Worm (Caenorhabditis elegans): ENCODE measurements around the gene clc-9.

Gene clc-9

ce11 chrIV:11089527-11089926 lies 23.2 kb upstream of the clc-9 start, which contains the start of gene M7.7:
M7.7 (plus strand) TSS chrIV:11089827.
- TF ChIP-seq elt-1 (tag; optimal IDR thresholded peaks at IDR 0.05; ENCODE audit: borderline replicate concordance, insufficient read depth) = no peak
- TF ChIP-seq bed-3 (GFP tag; optimal IDR thresholded peaks at IDR 0.05) = no peak
- TF ChIP-seq mls-2 (tag; optimal IDR thresholded peaks at IDR 0.05) = no peak
- TF ChIP-seq snpc-4 (tag; optimal IDR thresholded peaks at IDR 0.05) = no peak
- TF ChIP-seq blmp-1 (tag; optimal IDR thresholded peaks at IDR 0.05) = no peak
- no peak for TF ChIP-seq nhr-2 (tag; optimal IDR thresholded peaks at IDR 0.05)

- no peak for TF ChIP-seq nhr-28 (tag; optimal IDR thresholded peaks at IDR 0.05)
- TF ChIP-seq ceh-39 (tag; optimal IDR thresholded peaks at IDR 0.05) = no peak
Measured at ce11 chrIV:11092502-11093080, 20.1 kb upstream of the clc-9 start, which contains the start of gene bcc-1. bcc-1 (minus strand) TSS chrIV:11092552.

ce11 chrIV:11094052-11094451 lies 18.7 kb upstream of the clc-9 start:
- TF ChIP-seq nhr-237 (tag; optimal IDR thresholded peaks at IDR 0.05) (no peak), mep-1 (tag; optimal IDR thresholded peaks at IDR 0.05) (no peak), unc-62 (GFP tag; optimal IDR thresholded peaks at IDR 0.05) (no peak), nhr-2 (tag; optimal IDR thresholded peaks at IDR 0.05) (no peak), M03D4.4 (tag; optimal IDR thresholded peaks at IDR 0.05) (no peak), mls-2 (tag; optimal IDR thresholded peaks at IDR 0.05) (no peak)

- TF ChIP-seq lin-13 (tag; optimal IDR thresholded peaks at IDR 0.05) (no peak), ceh-39 (tag; optimal IDR thresholded peaks at IDR 0.05) (no peak), ces-1 (GFP tag; optimal IDR thresholded peaks at IDR 0.05) (peak; percentile 53), unc-62 (GFP tag; optimal IDR thresholded peaks at IDR 0.05) (peak; percentile 32), nhr-28 (tag; optimal IDR thresholded peaks at IDR 0.05) (no peak)
Measured at ce11 chrIV:11094974-11095373, 17.8 kb upstream of the clc-9 start, which contains the start of gene M7.8. M7.8 (minus strand) TSS chrIV:11095085.

ce11 chrIV:11097795-11098194 lies 14.9 kb upstream of the clc-9 start, which contains the start of gene M7.12:
M7.12 (minus strand) TSS chrIV:11097982.
- no peak for TF ChIP-seq lsy-2 (tag; optimal IDR thresholded peaks at IDR 0.05)
- TF ChIP-seq mab-5 (tag; optimal IDR thresholded peaks at IDR 0.05) = no peak
- TF ChIP-seq bed-3 (GFP tag; optimal IDR thresholded peaks at IDR 0.05) = no peak
- no peak for TF ChIP-seq unc-120 (tag; optimal IDR thresholded peaks at IDR 0.05; ENCODE audit: poor library complexity, severe bottlenecking)
- TF ChIP-seq sptf-1 (tag; optimal IDR thresholded peaks at IDR 0.05) = no peak
- TF ChIP-seq tbx-8 (GFP tag; optimal IDR thresholded peaks at IDR 0.05) = no peak
- TF ChIP-seq nhr-12 (tag; optimal IDR thresholded peaks at IDR 0.05) = no peak
- TF ChIP-seq snpc-4 (tag; optimal IDR thresholded peaks at IDR 0.05) = no peak
- TF ChIP-seq mls-2 (tag; optimal IDR thresholded peaks at IDR 0.05) = no peak
- TF ChIP-seq ces-1 (GFP tag; optimal IDR thresholded peaks at IDR 0.05) = no peak
- no peak for TF ChIP-seq hlh-1 (tag; optimal IDR thresholded peaks at IDR 0.05)
- no peak for TF ChIP-seq lin-32 (GFP tag; optimal IDR thresholded peaks at IDR 0.05)
- TF ChIP-seq sem-2 (GFP tag; optimal IDR thresholded peaks at IDR 0.05) = no peak
- no peak for TF ChIP-seq elt-1 (tag; optimal IDR thresholded peaks at IDR 0.05; ENCODE audit: borderline replicate concordance, insufficient read depth)
- TF ChIP-seq nhr-28 (tag; optimal IDR thresholded peaks at IDR 0.05) = no peak
- no peak for TF ChIP-seq ztf-11 (tag; optimal IDR thresholded peaks at IDR 0.05)
- TF ChIP-seq nhr-76 (tag; optimal IDR thresholded peaks at IDR 0.05) = no peak
- TF ChIP-seq pha-4 (tag; optimal IDR thresholded peaks at IDR 0.05) = no peak

DNA sequence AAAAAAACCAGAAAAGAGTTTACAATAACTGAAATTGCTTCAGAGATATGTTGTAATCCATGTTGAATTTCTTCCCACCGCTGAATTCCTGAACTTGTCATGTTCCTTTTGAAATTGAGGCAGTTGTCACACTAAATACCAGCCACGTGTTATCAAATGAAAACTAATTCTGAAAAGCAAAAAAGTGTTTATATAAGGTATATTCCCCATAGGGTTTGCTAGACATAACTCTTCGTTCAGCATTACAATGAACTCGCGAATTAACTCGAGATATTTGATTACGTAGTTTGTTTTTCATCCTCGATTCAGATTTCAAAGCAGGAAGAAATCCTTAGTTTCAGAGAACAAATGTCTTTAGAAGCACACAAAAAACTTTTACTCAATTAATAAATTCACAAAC lies 12.5 kb upstream of the clc-9 start, which contains the start of gene str-3:
TSS of gene str-3 (minus strand) at position 101 of the 400 bp plus-strand sequence.
- TF ChIP-seq ceh-39 (tag; optimal IDR thresholded peaks at IDR 0.05) (no peak), tbx-8 (GFP tag; optimal IDR thresholded peaks at IDR 0.05) (no peak), nhr-76 (tag; optimal IDR thresholded peaks at IDR 0.05) (no peak), pha-4 (tag; optimal IDR thresholded peaks at IDR 0.05) (no peak), snpc-4 (tag; optimal IDR thresholded peaks at IDR 0.05) (no peak), lsy-2 (tag; optimal IDR thresholded peaks at IDR 0.05) (no peak), ceh-43 (GFP tag; optimal IDR thresholded peaks at IDR 0.05) (no peak), sem-2 (GFP tag; optimal IDR thresholded peaks at IDR 0.05) (no peak), mep-1 (tag; optimal IDR thresholded peaks at IDR 0.05) (no peak), ztf-11 (tag; optimal IDR thresholded peaks at IDR 0.05) (no peak), unc-120 (tag; optimal IDR thresholded peaks at IDR 0.05; ENCODE audit: poor library complexity, severe bottlenecking) (no peak), lin-32 (GFP tag; optimal IDR thresholded peaks at IDR 0.05) (no peak), drap-1 (GFP tag; optimal IDR thresholded peaks at IDR 0.05) (no peak), sptf-1 (tag; optimal IDR thresholded peaks at IDR 0.05) (no peak), bed-3 (GFP tag; optimal IDR thresholded peaks at IDR 0.05) (no peak), blmp-1 (tag; optimal IDR thresholded peaks at IDR 0.05) (no peak), nhr-2 (tag; optimal IDR thresholded peaks at IDR 0.05) (no peak), flh-1 (GFP tag; optimal IDR thresholded peaks at IDR 0.05) (no peak), ceh-83 (GFP tag; optimal IDR thresholded peaks at IDR 0.05) (no peak)

Data from whole organism, mixed stage, embryonic.